Fruit fly (Drosophila melanogaster): ENCODE results near the gene CG1161.

Gene CG1161

DNA sequence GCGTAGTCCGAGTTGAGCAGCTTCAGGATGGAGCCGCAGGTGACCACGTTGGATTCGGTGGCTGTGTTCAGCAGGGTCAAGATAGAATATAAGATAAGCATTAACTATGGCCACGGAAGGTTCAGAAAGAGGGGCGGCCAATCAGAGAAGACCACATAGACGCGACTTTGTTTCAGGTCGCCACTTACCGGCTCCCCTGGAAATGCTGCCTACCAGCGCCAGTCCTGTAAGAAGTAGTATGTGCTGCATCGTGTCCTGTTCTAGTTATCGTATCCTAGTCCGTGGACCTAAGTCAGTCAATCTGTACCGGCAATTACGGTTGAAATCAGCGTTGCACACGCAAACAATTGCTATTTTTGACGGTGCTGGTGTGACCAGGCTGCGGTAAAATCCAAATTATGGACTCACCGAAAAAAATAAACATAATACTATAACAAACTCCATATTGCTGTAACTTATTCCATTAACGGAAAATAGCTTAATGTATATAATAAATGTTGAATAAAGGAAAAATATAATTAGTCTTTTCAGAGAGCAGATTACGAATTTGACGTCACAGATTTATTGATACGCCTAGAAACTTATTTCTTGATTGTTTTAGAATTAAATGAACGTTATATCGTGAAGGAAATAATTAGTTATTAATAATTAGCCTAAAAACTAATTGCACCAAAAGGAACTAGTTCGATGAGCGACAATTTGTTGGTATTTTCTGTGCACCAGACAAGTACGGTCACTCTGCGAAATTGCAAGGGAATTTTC is at the start of gene CG1161, which contains the start of gene CG11999:
Gene CG1161, plus strand, starts transcription at position 720 of the 762 bp plus-strand sequence.
Gene CG11999, minus strand, starts transcription at position 375 of the 762 bp plus-strand sequence.
- no peak for TF ChIP-seq HLH106 (tag; optimal IDR thresholded peaks at IDR 0.05)
- TF ChIP-seq fru (GFP tag; optimal IDR thresholded peaks at IDR 0.05): peak; percentile 11
- no peak for TF ChIP-seq Dfd (GFP tag; optimal IDR thresholded peaks at IDR 0.05)
- no peak for TF ChIP-seq Myc (optimal IDR thresholded peaks at IDR 0.05)
- TF ChIP-seq tai (GFP tag; optimal IDR thresholded peaks at IDR 0.05): no peak
- no peak for TF ChIP-seq Hnf4 (GFP tag; optimal IDR thresholded peaks at IDR 0.05)
- no peak for TF ChIP-seq Rel (GFP tag; optimal IDR thresholded peaks at IDR 0.05)
- peak; percentile 77 for TF ChIP-seq Rel (tag; optimal IDR thresholded peaks at IDR 0.05)
- TF ChIP-seq Hr83 (GFP tag; optimal IDR thresholded peaks at IDR 0.05; ENCODE audit: poor library complexity, severe bottlenecking): no peak
- peak in 1 of 2 experiments; percentile 33 for TF ChIP-seq foxo (GFP tag; optimal IDR thresholded peaks at IDR 0.05)
- TF ChIP-seq GATAd (GFP tag; optimal IDR thresholded peaks at IDR 0.05): no peak
- no peak for TF ChIP-seq sage (GFP tag; optimal IDR thresholded peaks at IDR 0.05)
- TF ChIP-seq CG9705 (GFP tag; optimal IDR thresholded peaks at IDR 0.05): no peak
- no peak for TF ChIP-seq Abd-B (GFP tag; optimal IDR thresholded peaks at IDR 0.05)
- TF ChIP-seq woc (GFP tag; optimal IDR thresholded peaks at IDR 0.05): peak; percentile 49
- no peak for TF ChIP-seq pan (optimal IDR thresholded peaks at IDR 0.05)
- no peak for TF ChIP-seq Sp1 (GFP tag; optimal IDR thresholded peaks at IDR 0.05)
- no peak for TF ChIP-seq psq (GFP tag; optimal IDR thresholded peaks at IDR 0.05)
- no peak for TF ChIP-seq Hr78 (GFP tag; optimal IDR thresholded peaks at IDR 0.05)
- TF ChIP-seq dsf (GFP tag; optimal IDR thresholded peaks at IDR 0.05; ENCODE audit: borderline replicate concordance): no peak
- TF ChIP-seq ey (GFP tag; optimal IDR thresholded peaks at IDR 0.05): no peak
- TF ChIP-seq OdsH (GFP tag; optimal IDR thresholded peaks at IDR 0.05): peak; percentile 12
- TF ChIP-seq Dif (GFP tag; optimal IDR thresholded peaks at IDR 0.05; ENCODE audit: partially characterized antibody): no peak
- TF ChIP-seq sv (GFP tag; optimal IDR thresholded peaks at IDR 0.05): no peak
- no peak for TF ChIP-seq dl (GFP tag; optimal IDR thresholded peaks at IDR 0.05; ENCODE audit: insufficient read depth in 1 of 2, partially characterized antibody in 2 of 2)
- no peak for TF ChIP-seq Mio (GFP tag; optimal IDR thresholded peaks at IDR 0.05)
- TF ChIP-seq lola (GFP tag; optimal IDR thresholded peaks at IDR 0.05): no peak
- TF ChIP-seq CG32264 (GFP tag; optimal IDR thresholded peaks at IDR 0.05): no peak
- peak; percentile 16 for TF ChIP-seq rgr (GFP tag; optimal IDR thresholded peaks at IDR 0.05)
- no peak for TF ChIP-seq jim (GFP tag; optimal IDR thresholded peaks at IDR 0.05)
- no peak for TF ChIP-seq N (GFP tag; optimal IDR thresholded peaks at IDR 0.05)
- TF ChIP-seq Jra (GFP tag; optimal IDR thresholded peaks at IDR 0.05): no peak
- peak; percentile 6 for TF ChIP-seq h (GFP tag; optimal IDR thresholded peaks at IDR 0.05)
- TF ChIP-seq brk (GFP tag; optimal IDR thresholded peaks at IDR 0.05): no peak
- TF ChIP-seq br (GFP tag; optimal IDR thresholded peaks at IDR 0.05): no peak
- no peak for TF ChIP-seq usp (GFP tag; optimal IDR thresholded peaks at IDR 0.05)
- no peak for TF ChIP-seq CrebA (GFP tag; optimal IDR thresholded peaks at IDR 0.05; ENCODE audit: borderline replicate concordance)
- no peak for TF ChIP-seq dmrt93B (GFP tag; optimal IDR thresholded peaks at IDR 0.05)
- peak; percentile 69 for TF ChIP-seq Vsx2 (GFP tag; optimal IDR thresholded peaks at IDR 0.05; ENCODE audit: partially characterized antibody)

DNA sequence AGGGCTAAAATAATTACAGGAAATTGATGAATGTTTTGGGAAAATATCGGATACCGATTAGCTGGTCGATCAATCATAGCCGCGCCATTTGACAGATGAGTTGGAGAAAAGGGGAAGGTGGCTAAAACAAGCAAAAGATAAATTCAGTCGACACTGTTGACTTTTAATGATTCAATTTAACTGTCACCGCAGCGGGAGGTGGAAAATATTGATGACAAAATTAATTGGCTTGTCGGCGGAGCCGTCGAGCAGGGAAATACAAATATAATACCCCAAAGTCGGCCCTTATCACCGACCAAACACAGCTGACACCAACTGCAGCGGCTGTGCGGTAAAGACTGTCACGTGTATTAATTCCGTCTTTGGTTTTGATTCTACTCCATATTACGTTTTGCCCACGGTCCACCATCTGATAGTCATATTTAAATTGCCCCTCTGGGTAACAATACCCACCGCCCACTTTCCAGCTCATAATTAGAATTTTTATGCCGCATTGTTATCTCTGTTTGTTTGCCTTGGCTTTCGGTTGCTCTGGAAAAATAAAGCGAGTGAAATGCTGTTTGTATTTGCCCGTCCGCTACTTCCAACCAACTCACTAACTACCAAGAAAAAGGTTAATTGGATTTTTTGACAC is 48.9 kb upstream of the CG1161 start:
- no peak for TF ChIP-seq h (GFP tag; optimal IDR thresholded peaks at IDR 0.05)
- no peak for TF ChIP-seq rgr (GFP tag; optimal IDR thresholded peaks at IDR 0.05)
- TF ChIP-seq OdsH (GFP tag; optimal IDR thresholded peaks at IDR 0.05): no peak
- no peak for TF ChIP-seq Rel (GFP tag; optimal IDR thresholded peaks at IDR 0.05)
- no peak for TF ChIP-seq Rel (tag; optimal IDR thresholded peaks at IDR 0.05)
- TF ChIP-seq lola (GFP tag; optimal IDR thresholded peaks at IDR 0.05): no peak
- no peak for TF ChIP-seq dmrt93B (GFP tag; optimal IDR thresholded peaks at IDR 0.05)
- no peak for TF ChIP-seq Myc (optimal IDR thresholded peaks at IDR 0.05)
- no peak for TF ChIP-seq Mio (GFP tag; optimal IDR thresholded peaks at IDR 0.05)
- TF ChIP-seq Vsx2 (GFP tag; optimal IDR thresholded peaks at IDR 0.05; ENCODE audit: partially characterized antibody): no peak
- TF ChIP-seq psq (GFP tag; optimal IDR thresholded peaks at IDR 0.05): no peak
- no peak for TF ChIP-seq Hr78 (GFP tag; optimal IDR thresholded peaks at IDR 0.05)
